Fruit fly (Drosophila melanogaster) whole organism, prepupa: Measurements from ENCODE around the gene Or7a.

ENCODE experiments used
- Blimp-1 ChIP-seq: fragments of 200-800 bp; sonication (Bioruptor generic); optimal IDR thresholded peaks from 3 replicates; lab custom pipeline; 2017; ENCODE audit warnings: missing biosample characterization, missing genetic modification characterization, mild to moderate bottlenecking, moderate library complexity, missing genetic modification reagents
- CG10631 ChIP-seq: fragments of 200-800 bp; sonication (Bioruptor generic); optimal IDR thresholded peaks from 2 replicates; lab custom pipeline; 2016; ENCODE audit warnings: missing biosample characterization, missing genetic modification characterization
- CG11294 ChIP-seq: fragments of 200-800 bp; sonication (Bioruptor generic); IDR thresholded peaks from 2 replicates; pipeline ENCODE4 v1.3.6; 2022; ENCODE audit warnings: missing biosample characterization, missing genetic modification characterization
- CG11762 ChIP-seq: fragments of 200-800 bp; sonication (Bioruptor generic); optimal IDR thresholded peaks from 3 replicates; lab custom pipeline; 2016; ENCODE audit warnings: missing biosample characterization, missing genetic modification characterization; ENCODE audit not compliant: insufficient read depth
- CG11902 ChIP-seq: fragments of 200-800 bp; sonication (Bioruptor generic); optimal IDR thresholded peaks from 3 replicates; lab custom pipeline; 2016; ENCODE audit warnings: missing biosample characterization, missing genetic modification characterization
- CG15336 ChIP-seq: fragments of 200-800 bp; sonication (Bioruptor generic); IDR thresholded peaks from 2 replicates; pipeline ENCODE4 v1.3.6; 2022; ENCODE audit warnings: missing biosample characterization, missing genetic modification characterization
- CG1621 ChIP-seq: fragments of 200-800 bp; sonication (Bioruptor generic); optimal IDR thresholded peaks from 3 replicates; lab custom pipeline; 2018; ENCODE audit warnings: missing biosample characterization, mild to moderate bottlenecking, missing genetic modification characterization
- CG16779 ChIP-seq: fragments of 200-800 bp; sonication (Bioruptor generic); optimal IDR thresholded peaks from 3 replicates; lab custom pipeline; 2017; ENCODE audit warnings: missing biosample characterization, mild to moderate bottlenecking, missing genetic modification characterization
- CG34406 ChIP-seq: fragments of 200-800 bp; sonication (Bioruptor generic); optimal IDR thresholded peaks from 3 replicates; lab custom pipeline; 2016; ENCODE audit warnings: missing biosample characterization, missing genetic modification characterization
- CG3919 ChIP-seq: fragments of 200-800 bp; sonication (Bioruptor generic); optimal IDR thresholded peaks from 3 replicates; lab custom pipeline; 2016; ENCODE audit warnings: missing biosample characterization, missing genetic modification characterization
- CG4318 ChIP-seq: fragments of 200-800 bp; sonication (Bioruptor generic); optimal IDR thresholded peaks from 3 replicates; lab custom pipeline; 2017; ENCODE audit warnings: missing biosample characterization, mild to moderate bottlenecking, missing genetic modification characterization
- CG6276 ChIP-seq: fragments of 200-800 bp; sonication (Bioruptor generic); optimal IDR thresholded peaks from 2 replicates; lab custom pipeline; 2017; ENCODE audit warnings: missing biosample characterization, mild to moderate bottlenecking, missing genetic modification characterization
- CG6792 ChIP-seq: fragments of 200-800 bp; sonication (Bioruptor generic); optimal IDR thresholded peaks from 3 replicates; lab custom pipeline; 2016; ENCODE audit warnings: missing biosample characterization, missing genetic modification characterization
- CG6808 ChIP-seq: fragments of 200-800 bp; sonication (Bioruptor generic); optimal IDR thresholded peaks from 3 replicates; lab custom pipeline; 2017; ENCODE audit warnings: missing biosample characterization, missing genetic modification characterization, mild to moderate bottlenecking, moderate library complexity, missing genetic modification reagents
- CG6854 ChIP-seq: fragments of 200-800 bp; sonication (Bioruptor generic); optimal IDR thresholded peaks from 2 replicates; lab custom pipeline; 2017; ENCODE audit warnings: missing biosample characterization, mild to moderate bottlenecking, missing genetic modification characterization
- CG7368 ChIP-seq: fragments of 200-800 bp; sonication (Bioruptor generic); optimal IDR thresholded peaks from 3 replicates; lab custom pipeline; 2016; ENCODE audit warnings: missing biosample characterization, missing genetic modification characterization
- Eip75B ChIP-seq: fragments of 200-800 bp; sonication (Bioruptor generic); optimal IDR thresholded peaks from 3 replicates; lab custom pipeline; 2016; ENCODE audit warnings: missing biosample characterization, missing genetic modification characterization
- Eip78C ChIP-seq: fragments of 200-800 bp; sonication (Bioruptor generic); peaks from one replicate; lab custom pipeline; 2016; ENCODE audit warnings: missing biosample characterization, missing genetic modification characterization
- Eip93F ChIP-seq: fragments of 200-800 bp; sonication (Bioruptor generic); optimal IDR thresholded peaks from 2 replicates; lab custom pipeline; 2016; ENCODE audit warnings: missing biosample characterization, mild to moderate bottlenecking, missing genetic modification characterization
- Ets21C ChIP-seq: fragments of 200-800 bp; sonication (Bioruptor generic); optimal IDR thresholded peaks from 3 replicates; lab custom pipeline; 2016; ENCODE audit warnings: missing biosample characterization, missing genetic modification characterization
- Ets96B ChIP-seq: fragments of 200-800 bp; optimal IDR thresholded peaks from 2 replicates; lab custom pipeline; 2019; ENCODE audit warnings: missing biosample characterization, mild to moderate bottlenecking, missing genetic modification characterization, moderate library complexity
- Gug ChIP-seq: fragments of 200-800 bp; sonication (Bioruptor generic); IDR thresholded peaks from 2 replicates; pipeline ENCODE4 v1.3.6; 2022; ENCODE audit warnings: missing biosample characterization, missing genetic modification characterization
- Hr4 ChIP-seq: fragments of 200-800 bp; sonication (Bioruptor generic); optimal IDR thresholded peaks from 3 replicates; lab custom pipeline; 2016; ENCODE audit warnings: missing biosample characterization, missing genetic modification characterization
- Met ChIP-seq: fragments of 200-800 bp; sonication (Bioruptor generic); optimal IDR thresholded peaks from 3 replicates; lab custom pipeline; 2016; ENCODE audit warnings: missing biosample characterization, missing genetic modification characterization
- OdsH ChIP-seq: fragments of 200-800 bp; sonication (Bioruptor generic); optimal IDR thresholded peaks from 3 replicates; lab custom pipeline; 2016; ENCODE audit warnings: missing biosample characterization, missing genetic modification characterization
- Smox ChIP-seq: fragments of 200-800 bp; sonication (Bioruptor generic); optimal IDR thresholded peaks from 3 replicates; lab custom pipeline; 2016; ENCODE audit warnings: missing biosample characterization, missing genetic modification characterization
- Sox102F ChIP-seq: fragments of 200-800 bp; sonication (Bioruptor generic); optimal IDR thresholded peaks from 2 replicates; lab custom pipeline; 2016; ENCODE audit warnings: missing biosample characterization, mild to moderate bottlenecking, missing genetic modification characterization
- Sox14 ChIP-seq: fragments of 200-800 bp; sonication (Bioruptor generic); optimal IDR thresholded peaks from 3 replicates; lab custom pipeline; 2016; ENCODE audit warnings: missing biosample characterization, missing genetic modification characterization
- Sox15 ChIP-seq: fragments of 200-800 bp; sonication (Bioruptor generic); optimal IDR thresholded peaks from 3 replicates; lab custom pipeline; 2016; ENCODE audit warnings: missing biosample characterization, missing genetic modification characterization
- achi ChIP-seq: fragments of 200-800 bp; sonication (Bioruptor generic); optimal IDR thresholded peaks from 3 replicates; lab custom pipeline; 2016; ENCODE audit warnings: missing biosample characterization, missing genetic modification characterization
- cyc ChIP-seq: fragments of 200-800 bp; sonication (Bioruptor generic); optimal IDR thresholded peaks from 3 replicates; lab custom pipeline; 2016; ENCODE audit warnings: missing biosample characterization, missing genetic modification characterization
- dac ChIP-seq: fragments of 200-800 bp; sonication (Bioruptor generic); optimal IDR thresholded peaks from 2 replicates; lab custom pipeline; 2017; ENCODE audit warnings: missing biosample characterization, mild to moderate bottlenecking, missing genetic modification characterization
- eg ChIP-seq: fragments of 200-800 bp; sonication (Bioruptor generic); IDR thresholded peaks from 3 replicates; pipeline ENCODE4 v1.3.6; 2022; ENCODE audit warnings: missing biosample characterization, missing genetic modification characterization
- esn ChIP-seq: fragments of 200-800 bp; sonication (Bioruptor generic); optimal IDR thresholded peaks from 2 replicates; lab custom pipeline; 2016; ENCODE audit warnings: missing biosample characterization, mild to moderate bottlenecking, missing genetic modification characterization, moderate library complexity
- fd59A ChIP-seq: fragments of 200-800 bp; sonication (Bioruptor generic); optimal IDR thresholded peaks from 2 replicates; lab custom pipeline; 2017; ENCODE audit warnings: missing biosample characterization, mild to moderate bottlenecking, missing genetic modification characterization, missing genetic modification reagents
- fd85E ChIP-seq: fragments of 200-800 bp; sonication (Bioruptor generic); optimal IDR thresholded peaks from 3 replicates; lab custom pipeline; 2016; ENCODE audit warnings: missing biosample characterization, missing genetic modification characterization
- fkh ChIP-seq: fragments of 200-800 bp; sonication (Bioruptor generic); optimal IDR thresholded peaks from 3 replicates; lab custom pipeline; 2017; ENCODE audit warnings: missing biosample characterization, mild to moderate bottlenecking, missing genetic modification characterization, moderate library complexity
- lz ChIP-seq: fragments of 200-800 bp; sonication (Bioruptor generic); optimal IDR thresholded peaks from 3 replicates; lab custom pipeline; 2016; ENCODE audit warnings: missing biosample characterization, missing genetic modification characterization
- pdm3 ChIP-seq: fragments of 200-800 bp; sonication (Bioruptor generic); optimal IDR thresholded peaks from 3 replicates; lab custom pipeline; 2016; ENCODE audit warnings: missing biosample characterization, missing genetic modification characterization
- salr ChIP-seq, 2 experiments: fragments of 200-800 bp; sonication (Bioruptor generic); optimal IDR thresholded peaks; 3 replicates each; lab custom pipeline; 2016 to 2018; ENCODE audit warnings: missing biosample characterization in 2 of 2, missing genetic modification characterization in 2 of 2, mild to moderate bottlenecking in 1 of 2
- spab ChIP-seq: fragments of 200-800 bp; sonication (Bioruptor generic); optimal IDR thresholded peaks from 2 replicates; lab custom pipeline; 2017; ENCODE audit warnings: missing biosample characterization, mild to moderate bottlenecking, missing genetic modification characterization, missing genetic modification reagents
- ss ChIP-seq, 2 experiments: fragments of 200-800 bp; sonication (Bioruptor generic); optimal IDR thresholded peaks; 2 replicates in 1 of 2; 3 replicates in 1 of 2; lab custom pipeline; 2017 to 2018; ENCODE audit warnings: mild to moderate bottlenecking in 2 of 2, missing biosample characterization in 2 of 2, missing genetic modification characterization in 2 of 2, moderate library complexity in 1 of 2
- vri ChIP-seq: fragments of 200-800 bp; sonication (Bioruptor generic); optimal IDR thresholded peaks from 3 replicates; lab custom pipeline; 2016; ENCODE audit warnings: missing biosample characterization, mild to moderate bottlenecking, missing genetic modification characterization

The Or7a gene

DNA sequence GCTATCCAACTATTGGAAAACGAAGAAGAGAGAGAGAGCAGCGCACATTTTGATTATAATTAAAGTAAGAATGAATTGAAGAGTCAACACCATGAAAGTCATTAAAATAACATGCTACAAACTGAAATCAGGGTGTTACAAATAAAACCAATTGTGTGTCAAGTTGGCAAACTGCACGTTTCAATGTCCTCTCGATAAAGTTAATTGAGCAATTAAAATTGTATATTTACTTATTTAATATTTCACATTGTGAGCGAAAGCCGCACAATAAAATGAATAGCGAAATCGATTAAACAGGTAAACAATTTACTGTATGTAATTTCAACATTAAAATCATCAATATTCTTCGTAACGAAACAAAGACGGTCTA, 30.6 kb upstream of the Or7a start (continued):
- TF ChIP-seq Gug (GFP tag; lab: Robert Waterston, UW) (no peak), CG6792 (GFP tag; lab: Kevin White, UChicago) (no peak), Eip93F (no peak), Smox (GFP tag; lab: Kevin White, UChicago) (peak; percentile 38), CG15336 (GFP tag; lab: Robert Waterston, UW) (no peak), CG3919 (GFP tag; lab: Kevin White, UChicago) (peak; percentile 9), esn (peak; percentile 69), cyc (GFP tag; lab: Kevin White, UChicago) (peak; percentile 32), Sox14 (GFP tag; lab: Kevin White, UChicago) (no peak), fd85E (GFP tag; lab: Kevin White, UChicago) (no peak), Met (GFP tag; lab: Kevin White, UChicago) (peak; percentile 53), CG4318 (GFP tag; lab: Kevin White, UChicago) (peak; percentile 33), pdm3 (GFP tag; lab: Kevin White, UChicago) (peak; percentile 35), salr (GFP tag; optimal IDR thresholded peaks at IDR 0.05; lab: Kevin White, UChicago) (peak in 1 of 2 experiments; percentile 1), CG7368 (GFP tag; lab: Kevin White, UChicago) (no peak), Blimp-1 (GFP tag; lab: Kevin White, UChicago) (no peak)
- TF ChIP-seq, all 60 proteins: peak for 35

DNA sequence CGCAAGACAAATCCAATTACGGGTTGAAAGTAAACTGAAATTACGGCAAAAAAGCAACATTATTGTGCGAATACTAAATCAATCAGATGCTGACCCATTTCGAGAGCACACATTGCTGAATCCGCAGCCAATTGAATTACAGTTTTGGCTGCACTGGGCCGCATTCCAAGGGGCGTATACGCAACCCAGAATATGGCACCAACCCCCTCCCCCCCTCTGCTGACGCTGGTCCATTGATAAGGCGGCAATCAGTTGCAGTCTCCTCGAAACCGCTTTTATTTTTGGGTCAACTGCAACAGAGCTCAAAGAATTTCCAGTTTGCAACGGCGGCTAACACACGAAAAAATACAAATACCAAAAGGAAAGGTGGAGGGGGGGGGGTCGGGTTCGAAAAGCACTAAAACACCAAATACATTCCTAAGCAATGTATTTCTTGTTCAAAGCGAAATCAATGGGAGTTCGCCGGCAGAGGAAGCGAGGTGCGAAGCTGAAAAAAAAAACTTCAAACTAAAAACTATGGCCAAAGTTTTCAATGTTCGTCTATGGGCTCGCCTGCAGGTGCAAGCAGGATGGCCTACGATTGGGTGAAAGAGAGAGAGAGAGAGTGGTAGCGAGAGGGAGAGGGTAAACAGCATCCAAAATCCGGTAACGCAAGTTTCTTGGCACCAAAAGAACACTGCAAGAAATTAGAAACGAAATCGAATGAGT, 30.1 kb upstream of the Or7a start:
- TF ChIP-seq CG6792 (GFP tag; lab: Kevin White, UChicago) (no peak), CG6854 (peak; percentile 36), eg (GFP tag; lab: Robert Waterston, UW) (no peak), vri (GFP tag; lab: Kevin White, UChicago) (no peak), Ets21C (GFP tag; lab: Kevin White, UChicago) (no peak)
- TF ChIP-seq, all 60 proteins: peak for 1

DNA sequence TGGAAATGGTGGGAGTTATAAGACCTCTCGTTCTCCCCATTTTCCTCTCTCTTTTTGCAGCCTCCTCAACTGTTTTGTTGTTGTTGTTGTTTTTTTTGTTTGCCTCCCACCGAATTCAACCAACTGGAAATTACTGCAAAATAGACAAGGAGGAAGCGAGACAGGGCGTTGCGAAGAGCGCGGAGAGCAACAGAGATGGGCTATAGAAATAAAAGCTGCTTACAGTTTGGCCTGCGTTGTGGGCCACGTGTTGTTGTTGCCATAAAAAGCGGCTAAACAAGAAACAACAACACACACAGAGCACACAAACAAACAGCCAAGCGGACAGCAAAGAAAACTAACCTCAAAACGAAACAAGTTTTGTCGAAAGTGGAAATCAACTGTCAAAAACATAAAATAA, 29.1 kb upstream of the Or7a start:
- TF ChIP-seq Ets21C (GFP tag; lab: Kevin White, UChicago) (no peak), Eip75B (GFP tag; lab: Kevin White, UChicago) (no peak), CG11762 (GFP tag; lab: Kevin White, UChicago) (no peak), CG34406 (no peak), Ets96B (tag; lab: Kevin White, UChicago) (no peak), Met (GFP tag; lab: Kevin White, UChicago) (no peak), lz (no peak), CG15336 (GFP tag; lab: Robert Waterston, UW) (0 out of 2 replicates have a peak, but pooled peaks have one; percentile 29), CG3919 (GFP tag; lab: Kevin White, UChicago) (no peak), achi (GFP tag; lab: Kevin White, UChicago) (no peak), fd85E (GFP tag; lab: Kevin White, UChicago) (no peak), CG11902 (GFP tag; lab: Kevin White, UChicago) (no peak), Eip93F (no peak), Sox15 (no peak), CG7368 (GFP tag; lab: Kevin White, UChicago) (no peak), CG6808 (peak; percentile 17), Eip78C (GFP tag; lab: Kevin White, UChicago) (peak; percentile 15), Hr4 (GFP tag; lab: Kevin White, UChicago) (no peak), dac (GFP tag; lab: Kevin White, UChicago) (no peak), CG11294 (no peak), fkh (GFP tag; lab: Kevin White, UChicago) (peak; percentile 4)

DNA sequence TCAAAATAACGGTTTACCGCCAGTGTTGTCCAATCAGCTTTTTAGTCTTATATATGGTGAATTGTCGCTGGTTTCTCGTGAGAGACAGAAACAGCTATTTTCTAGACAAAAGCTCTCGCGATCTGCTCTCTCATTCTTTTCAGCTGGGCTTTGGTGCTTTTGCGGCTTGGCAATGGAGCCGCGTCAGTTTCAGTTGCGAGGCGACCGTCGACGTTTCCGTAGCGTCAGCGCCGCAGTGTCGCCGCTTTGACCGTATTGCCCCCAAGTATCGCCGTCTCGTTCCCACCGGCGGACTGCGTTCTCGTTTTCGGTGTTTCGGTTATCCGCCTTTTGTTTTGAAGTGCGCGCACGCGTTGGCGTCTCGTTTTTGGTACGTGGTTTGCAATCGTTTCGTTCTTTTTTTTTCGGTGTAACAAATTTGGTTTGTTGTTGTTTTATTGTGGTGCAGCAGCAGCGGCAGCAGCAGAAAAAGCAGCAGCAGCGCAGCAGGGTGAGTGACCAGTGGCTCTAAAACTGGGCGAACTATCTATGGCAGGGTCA, 27.6 kb upstream of the Or7a start:
- TF ChIP-seq achi (GFP tag; lab: Kevin White, UChicago) (no peak), CG16779 (tag; lab: Kevin White, UChicago) (no peak), Sox102F (GFP tag; lab: Kevin White, UChicago) (peak; percentile 47), CG6276 (GFP tag; lab: Kevin White, UChicago) (no peak), CG1621 (peak; percentile 87), Eip78C (GFP tag; lab: Kevin White, UChicago) (peak; percentile 71), CG15336 (GFP tag; lab: Robert Waterston, UW) (peak; percentile 7; the same call in 1 of the 2 replicates), CG10631 (GFP tag; lab: Kevin White, UChicago) (no peak), Eip75B (GFP tag; lab: Kevin White, UChicago) (no peak), OdsH (GFP tag; lab: Kevin White, UChicago) (no peak), spab (no peak), ss (GFP tag; optimal IDR thresholded peaks at IDR 0.05; lab: Kevin White, UChicago) (peak; percentile 13 to 39), CG3919 (GFP tag; lab: Kevin White, UChicago) (peak; percentile 37), lz (peak; percentile 11), CG11902 (GFP tag; lab: Kevin White, UChicago) (no peak), fkh (GFP tag; lab: Kevin White, UChicago) (peak; percentile 22), fd59A (no peak)
